Fruit fly (Drosophila melanogaster): ENCODE measurements around the gene Nsun5.

DNA sequence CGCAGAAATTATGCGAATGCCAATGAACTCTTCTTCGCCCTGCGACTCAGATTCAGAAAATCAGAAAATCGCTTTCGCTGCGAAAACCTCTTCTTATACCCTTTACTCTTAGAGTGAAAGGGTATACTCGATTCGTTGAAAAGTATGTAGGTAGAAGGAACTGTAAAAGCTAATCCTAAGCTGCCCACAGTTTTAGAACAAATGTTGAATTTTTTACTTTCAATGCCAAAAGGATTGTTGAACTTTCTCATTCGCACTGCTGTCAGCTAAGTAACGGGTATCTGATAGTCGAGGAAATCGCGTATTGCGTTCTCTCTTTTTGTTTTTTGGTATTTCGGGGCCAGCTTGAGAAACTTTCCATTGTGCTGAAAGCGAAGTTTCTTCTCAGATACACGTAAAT is 48.3 kb downstream of the Nsun5 start:
- TF ChIP-seq insv (optimal IDR thresholded peaks at IDR 0.05) = no peak
- TF ChIP-seq Myc (optimal IDR thresholded peaks at IDR 0.05) = no peak
- TF ChIP-seq ttk (optimal IDR thresholded peaks at IDR 0.05) = no peak
- no peak for TF ChIP-seq psq (optimal IDR thresholded peaks at IDR 0.05)
